Fruit fly (Drosophila melanogaster): ENCODE results near the gene RabGGTb.

RabGGTb gene

dm6 chr2L:2864601-2865000 lies 14.3 kb upstream of the RabGGTb start (continued):
- TF ChIP-seq pzg (GFP tag; optimal IDR thresholded peaks at IDR 0.05) = no peak
- TF ChIP-seq gfzf (GFP tag; optimal IDR thresholded peaks at IDR 0.05) = no peak
- peak; percentile 34 for TF ChIP-seq CG2678 (tag; optimal IDR thresholded peaks at IDR 0.05)
- peak; percentile 4 for TF ChIP-seq CG1792 (GFP tag; optimal IDR thresholded peaks at IDR 0.05)
- no peak for TF ChIP-seq dmrt11E (tag; optimal IDR thresholded peaks at IDR 0.05)
- TF ChIP-seq ci (GFP tag; IDR thresholded peaks at IDR 0.05) = peak; percentile 73; the same call in 2 of the 3 replicates
- no peak for TF ChIP-seq dpn (GFP tag; optimal IDR thresholded peaks at IDR 0.05)
- peak in 1 of 2 experiments; percentile 8 for TF ChIP-seq bsh (GFP tag; optimal IDR thresholded peaks at IDR 0.05)
- TF ChIP-seq hb (GFP tag; IDR thresholded peaks at IDR 0.05; ENCODE audit: partially characterized antibody) = no peak
- 0 out of 3 replicates have a peak, but pooled peaks have one; percentile 6 for TF ChIP-seq dysf (GFP tag; IDR thresholded peaks at IDR 0.05)
- TF ChIP-seq NK7.1 (GFP tag; optimal IDR thresholded peaks at IDR 0.05) = no peak
- TF ChIP-seq Eip74EF (GFP tag; optimal IDR thresholded peaks at IDR 0.05) = no peak
- TF ChIP-seq CG11695 (GFP tag; IDR thresholded peaks at IDR 0.05) = peak; percentile 63
- no peak for TF ChIP-seq CG6272 (GFP tag; IDR thresholded peaks at IDR 0.05)
- TF ChIP-seq CG8290 (GFP tag; optimal IDR thresholded peaks at IDR 0.05) = no peak
- peak in 1 of 2 experiments; percentile 62 for TF ChIP-seq CG8290 (tag; optimal IDR thresholded peaks at IDR 0.05)

- TF ChIP-seq CHES-1-like (GFP tag; optimal IDR thresholded peaks at IDR 0.05) (no peak), dpn (GFP tag; optimal IDR thresholded peaks at IDR 0.05) (no peak), Atf-2 (GFP tag; optimal IDR thresholded peaks at IDR 0.05) (no peak), ara (GFP tag; IDR thresholded peaks at IDR 0.05) (no peak), sug (tag; optimal IDR thresholded peaks at IDR 0.05) (peak; percentile 69), sd (tag; optimal IDR thresholded peaks at IDR 0.05) (peak; percentile 26), CG18011 (GFP tag; optimal IDR thresholded peaks at IDR 0.05) (peak; percentile 37), B-H1 (GFP tag; IDR thresholded peaks at IDR 0.05) (no peak), odd (GFP tag; optimal IDR thresholded peaks at IDR 0.05) (no peak), CG7928 (GFP tag; optimal IDR thresholded peaks at IDR 0.05) (no peak), Hey (tag; optimal IDR thresholded peaks at IDR 0.05) (peak; percentile 39), unc-4 (GFP tag; IDR thresholded peaks at IDR 0.05; ENCODE audit: partially characterized antibody) (no peak), mirr (GFP tag; optimal IDR thresholded peaks at IDR 0.05) (peak; percentile 80), grn (GFP tag; optimal IDR thresholded peaks at IDR 0.05) (peak; percentile 52), CG2875 (GFP tag; optimal IDR thresholded peaks at IDR 0.05) (no peak), BEAF-32 (GFP tag; optimal IDR thresholded peaks at IDR 0.05) (peak; percentile 23), ap (GFP tag; IDR thresholded peaks at IDR 0.05) (no peak), HLH3B (GFP tag; IDR thresholded peaks at IDR 0.05) (no peak), bsh (GFP tag; optimal IDR thresholded peaks at IDR 0.05) (no peak), ab (GFP tag; optimal IDR thresholded peaks at IDR 0.05) (no peak), al (GFP tag; IDR thresholded peaks at IDR 0.05) (no peak), corto (GFP tag; optimal IDR thresholded peaks at IDR 0.05) (no peak), Bteb2 (GFP tag; optimal IDR thresholded peaks at IDR 0.05) (no peak), CG10654 (GFP tag; optimal IDR thresholded peaks at IDR 0.05) (no peak), CG12104 (GFP tag; optimal IDR thresholded peaks at IDR 0.05) (no peak), HmgZ (tag; optimal IDR thresholded peaks at IDR 0.05) (peak; percentile 37), GATAe (GFP tag; conservative IDR thresholded peaks at IDR 0.05) (0 out of 2 replicates have a peak, but pooled peaks have one; percentile 30), exex (tag; optimal IDR thresholded peaks at IDR 0.05) (peak; percentile 93), Sry-δ (GFP tag; optimal IDR thresholded peaks at IDR 0.05) (peak; percentile 0), CG12219 (GFP tag; optimal IDR thresholded peaks at IDR 0.05) (no peak), CG10543 (GFP tag; optimal IDR thresholded peaks at IDR 0.05) (peak; percentile 22), Deaf1 (tag; optimal IDR thresholded peaks at IDR 0.05) (peak; percentile 66), CG15601 (tag; optimal IDR thresholded peaks at IDR 0.05) (no peak), sens (GFP tag) (peak; percentile 10), CG34376 (GFP tag; optimal IDR thresholded peaks at IDR 0.05) (peak; percentile 57)
These were observed 13.2 kb upstream of the RabGGTb start for dm6 chr2L:2865560-2866309.

Data from whole organism, embryonic.